Worm (Caenorhabditis elegans) whole organism, L4 larva: ENCODE measurements around the gene R08A2.9.
A peak's percentile ranks its signal among the peaks of the same experiment; 100 is the strongest.

ENCODE experiments used
- F37D6.2 ChIP-seq: sonication (generic microtip); optimal IDR thresholded peaks from 2 replicates; lab custom pipeline; 2016; ENCODE audit warnings: mild to moderate bottlenecking, missing genetic modification characterization, missing compliant biosample characterization
- R02D3.7 ChIP-seq: fragments of 150-350 bp; sonication (generic microtip); optimal IDR thresholded peaks from 3 replicates; lab custom pipeline; 2014; ENCODE audit warnings: missing biosample characterization, missing genetic modification characterization
- T26A8.4 ChIP-seq: fragments of 200-800 bp; sonication (Bioruptor generic); IDR thresholded peaks from 2 replicates; pipeline ENCODE4 v1.3.6; 2022; ENCODE audit warnings: missing genetic modification characterization, missing compliant biosample characterization
- Y105C5A.15 ChIP-seq: fragments of 200-800 bp; sonication (Bioruptor generic); IDR thresholded peaks from 2 replicates; pipeline ENCODE4 v1.3.6; 2022; ENCODE audit warnings: missing genetic modification characterization, missing compliant biosample characterization
- ZK337.2 ChIP-seq: fragments of 200-800 bp; sonication (Bioruptor generic); IDR thresholded peaks from 2 replicates; pipeline ENCODE4 v1.3.6; 2022; ENCODE audit warnings: missing genetic modification reagents, missing genetic modification characterization, missing compliant biosample characterization
- aha-1 ChIP-seq: fragments of 150-350 bp; peaks from one replicate; lab custom pipeline; 2014; ENCODE audit warnings: missing biosample characterization, missing genetic modification characterization
- ama-1 ChIP-seq: fragments of 150-350 bp; optimal IDR thresholded peaks from 2 replicates; lab custom pipeline; 2014; ENCODE audit warnings: inconsistent platforms, mixed read lengths
- arid-1 ChIP-seq: fragments of 200-800 bp; sonication (Bioruptor generic); conservative IDR thresholded peaks from 2 replicates; pipeline ENCODE4 v1.3.6; 2022; ENCODE audit warnings: missing genetic modification reagents, missing genetic modification characterization, missing compliant biosample characterization
- attf-4 ChIP-seq: sonication (generic microtip); optimal IDR thresholded peaks from 3 replicates; lab custom pipeline; 2017; ENCODE audit warnings: missing biosample characterization, missing genetic modification characterization
- ceh-20 ChIP-seq: fragments of 200-800 bp; sonication (Bioruptor generic); IDR thresholded peaks from 2 replicates; pipeline ENCODE4 v1.3.6; 2022; ENCODE audit warnings: missing genetic modification reagents, missing genetic modification characterization, missing compliant biosample characterization
- ceh-44 ChIP-seq: fragments of 200-800 bp; sonication (Bioruptor generic); IDR thresholded peaks from 2 replicates; pipeline ENCODE4 v1.3.6; 2022; ENCODE audit warnings: missing genetic modification reagents, missing genetic modification characterization, missing compliant biosample characterization
- ceh-82 ChIP-seq: sonication (generic microtip); optimal IDR thresholded peaks from 2 replicates; lab custom pipeline; 2017; ENCODE audit warnings: missing biosample characterization, missing genetic modification characterization
- ces-1 ChIP-seq: fragments of 150-350 bp; sonication (generic microtip); optimal IDR thresholded peaks from 4 replicates; lab custom pipeline; 2014; ENCODE audit warnings: missing biosample characterization, missing genetic modification reagents, missing genetic modification characterization
- ctbp-1 ChIP-seq: fragments of 200-800 bp; sonication (Bioruptor generic); IDR thresholded peaks from 2 replicates; pipeline ENCODE4 v1.3.6; 2022; ENCODE audit warnings: missing genetic modification reagents, missing genetic modification characterization, missing compliant biosample characterization
- daf-12 ChIP-seq: fragments of 150-350 bp; optimal IDR thresholded peaks from 2 replicates; lab custom pipeline; 2014; ENCODE audit warnings: missing biosample characterization, missing genetic modification reagents, missing genetic modification characterization
- dpl-1 ChIP-seq: fragments of 150-350 bp; optimal IDR thresholded peaks from 2 replicates; lab custom pipeline; 2014; ENCODE audit warnings: missing biosample characterization, missing genetic modification reagents, missing genetic modification characterization
- duxl-1 ChIP-seq: sonication (generic microtip); optimal IDR thresholded peaks from 2 replicates; lab custom pipeline; 2016; ENCODE audit warnings: mild to moderate bottlenecking, missing genetic modification characterization, moderate library complexity, missing compliant biosample characterization; ENCODE audit not compliant: poor library complexity
- egl-43 ChIP-seq: fragments of 200-800 bp; sonication (Bioruptor generic); IDR thresholded peaks from 2 replicates; pipeline ENCODE4 v1.3.6; 2022; ENCODE audit warnings: missing genetic modification reagents, missing genetic modification characterization, missing compliant biosample characterization
- jun-1 ChIP-seq: fragments of 150-350 bp; optimal IDR thresholded peaks from 2 replicates; lab custom pipeline; 2014; ENCODE audit warnings: missing biosample characterization, missing genetic modification reagents, missing genetic modification characterization
- lin-13 ChIP-seq: fragments of 150-350 bp; optimal IDR thresholded peaks from 2 replicates; lab custom pipeline; 2014; ENCODE audit warnings: missing biosample characterization, missing genetic modification reagents, missing genetic modification characterization
- lin-29 ChIP-seq: fragments of 200-800 bp; sonication (Bioruptor generic); IDR thresholded peaks from 2 replicates; pipeline ENCODE4 v1.3.6; 2022; ENCODE audit warnings: missing genetic modification reagents, missing genetic modification characterization, missing compliant biosample characterization
- lin-38 ChIP-seq: fragments of 200-800 bp; sonication (Bioruptor generic); IDR thresholded peaks from 2 replicates; pipeline ENCODE4 v1.3.6; 2022; ENCODE audit warnings: missing genetic modification reagents, missing genetic modification characterization, missing compliant biosample characterization
- lin-39 ChIP-seq: fragments of 150-350 bp; optimal IDR thresholded peaks from 2 replicates; lab custom pipeline; 2014; ENCODE audit warnings: missing biosample characterization, missing genetic modification reagents, missing genetic modification characterization
- mdl-1 ChIP-seq, 2 experiments: fragments of 150-350 bp in 1 of 2; sonication (generic microtip) in 1 of 2; optimal IDR thresholded peaks; 2 replicates each; lab custom pipeline; 2014 to 2017; ENCODE audit warnings: missing biosample characterization in 2 of 2, missing genetic modification characterization in 2 of 2
- mdt-29 ChIP-seq: fragments of 200-800 bp; sonication (Bioruptor generic); IDR thresholded peaks from 2 replicates; pipeline ENCODE4 v1.3.6; 2022; ENCODE audit warnings: missing genetic modification reagents, missing genetic modification characterization, missing compliant biosample characterization
- mep-1 ChIP-seq: fragments of 150-350 bp; sonication (generic microtip); optimal IDR thresholded peaks from 3 replicates; lab custom pipeline; 2014; ENCODE audit warnings: missing biosample characterization, missing genetic modification characterization
- mes-2 ChIP-seq: sonication (generic microtip); optimal IDR thresholded peaks from 2 replicates; lab custom pipeline; 2016; ENCODE audit warnings: missing genotype, mild to moderate bottlenecking, missing genetic modification characterization, missing compliant biosample characterization; ENCODE audit not compliant: poor library complexity, severe bottlenecking
- mxl-3 ChIP-seq: fragments of 200-800 bp; sonication (Bioruptor generic); optimal IDR thresholded peaks from 2 replicates; lab custom pipeline; 2018; ENCODE audit warnings: mild to moderate bottlenecking, missing genetic modification characterization, missing compliant biosample characterization
- nhr-28 ChIP-seq: fragments of 150-350 bp; optimal IDR thresholded peaks from 2 replicates; lab custom pipeline; 2014; ENCODE audit warnings: missing biosample characterization, missing genetic modification characterization
- nhr-41 ChIP-seq: fragments of 200-800 bp; sonication (Bioruptor generic); IDR thresholded peaks from 2 replicates; pipeline ENCODE4 v1.3.6; 2022; ENCODE audit warnings: missing genetic modification reagents, missing genetic modification characterization, missing compliant biosample characterization
- nhr-48 ChIP-seq: sonication (generic microtip); optimal IDR thresholded peaks from 2 replicates; lab custom pipeline; 2016; ENCODE audit warnings: mild to moderate bottlenecking, missing genetic modification characterization, missing compliant biosample characterization
- nhr-6 ChIP-seq: fragments of 150-350 bp; optimal IDR thresholded peaks from 2 replicates; lab custom pipeline; 2014; ENCODE audit warnings: missing biosample characterization, missing genetic modification characterization
- nhr-77 ChIP-seq: fragments of 150-350 bp; optimal IDR thresholded peaks from 2 replicates; lab custom pipeline; 2014; ENCODE audit warnings: missing biosample characterization, missing genetic modification characterization
- pqm-1 ChIP-seq: sonication (generic microtip); optimal IDR thresholded peaks from 2 replicates; lab custom pipeline; 2017; ENCODE audit warnings: missing biosample characterization, missing genetic modification characterization
- rbr-2 ChIP-seq: sonication (generic microtip); optimal IDR thresholded peaks from 2 replicates; lab custom pipeline; 2016; ENCODE audit warnings: missing genotype, missing genetic modification characterization, missing compliant biosample characterization
- saeg-2 ChIP-seq: fragments of 200-800 bp; sonication (Bioruptor generic); IDR thresholded peaks from 2 replicates; pipeline ENCODE4 v1.3.6; 2022; ENCODE audit warnings: missing genetic modification reagents, missing genetic modification characterization, missing compliant biosample characterization
- snpc-1.2 ChIP-seq: fragments of 200-800 bp; sonication (Bioruptor generic); IDR thresholded peaks from 2 replicates; pipeline ENCODE4 v1.3.6; 2022; ENCODE audit warnings: missing genetic modification reagents, missing genetic modification characterization, missing compliant biosample characterization
- spr-1 ChIP-seq: sonication (generic microtip); optimal IDR thresholded peaks from 2 replicates; lab custom pipeline; 2016; ENCODE audit warnings: mild to moderate bottlenecking, missing genetic modification characterization, missing compliant biosample characterization
- unc-130 ChIP-seq: sonication (generic microtip); optimal IDR thresholded peaks from 2 replicates; lab custom pipeline; 2016; ENCODE audit warnings: missing genetic modification reagents, missing genetic modification characterization, missing compliant biosample characterization
- unc-39 ChIP-seq: sonication (generic microtip); optimal IDR thresholded peaks from 2 replicates; lab custom pipeline; 2017; ENCODE audit warnings: missing biosample characterization, missing genetic modification characterization
- zfp-3 ChIP-seq: fragments of 200-800 bp; sonication (Bioruptor generic); conservative IDR thresholded peaks from 2 replicates; pipeline ENCODE4 v1.3.6; 2022; ENCODE audit warnings: missing genetic modification reagents, missing genetic modification characterization, missing compliant biosample characterization

The R08A2.9 gene

DNA sequence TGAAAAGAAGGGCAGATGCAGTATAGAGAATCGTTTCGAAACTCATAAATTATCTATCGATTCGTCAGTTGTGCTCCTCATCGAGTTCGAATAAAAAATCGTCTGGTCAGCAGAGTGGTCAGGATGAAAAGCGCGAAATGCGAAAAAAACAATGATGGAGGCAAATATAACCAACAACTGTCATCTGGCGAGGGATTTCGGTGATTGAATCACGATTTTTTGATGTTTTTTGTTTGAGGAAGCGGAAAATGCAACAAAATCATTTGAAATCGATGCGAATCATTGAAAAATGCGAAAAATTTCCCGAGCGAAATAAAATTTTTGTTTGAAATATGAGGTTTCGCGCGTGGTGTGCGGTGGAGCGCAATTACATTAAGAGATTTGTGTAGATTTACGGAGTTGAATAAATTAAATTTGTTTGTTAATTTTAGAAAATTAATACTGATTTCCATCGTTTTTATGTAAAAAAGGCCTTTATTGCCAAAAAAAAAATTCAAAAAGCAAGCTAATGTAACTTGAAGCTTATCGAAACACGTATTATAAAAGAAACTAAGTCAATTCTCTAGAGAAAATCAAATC lies 26.2 kb downstream of the R08A2.9 start, which contains the start of gene unc-61:
Gene unc-61, minus strand, starts transcription at position 51 of the 579 bp plus-strand sequence.
- TF ChIP-seq jun-1 (tag; lab: Kevin White, UChicago), result no peak
- no peak for TF ChIP-seq snpc-1.2
- no peak for TF ChIP-seq unc-130 (GFP tag; lab: Kevin White, UChicago)
- no peak for TF ChIP-seq pqm-1
- no peak for TF ChIP-seq T26A8.4 (GFP tag; lab: Robert Waterston, UW)
- TF ChIP-seq ama-1, result no peak
- peak; percentile 89 for TF ChIP-seq aha-1 (tag; lab: Kevin White, UChicago)
- peak; percentile 52 for TF ChIP-seq R02D3.7 (tag; lab: Kevin White, UChicago)
- no peak for TF ChIP-seq unc-39 (tag; lab: Kevin White, UChicago)
- TF ChIP-seq ZK337.2 (GFP tag; lab: Robert Waterston, UW), result no peak
- TF ChIP-seq ceh-20 (GFP tag; lab: Robert Waterston, UW), result no peak
- no peak for TF ChIP-seq mdl-1 (tag; optimal IDR thresholded peaks at IDR 0.05; lab: Kevin White, UChicago)
- no peak for TF ChIP-seq daf-12 (tag; lab: Kevin White, UChicago)
- TF ChIP-seq ceh-44 (GFP tag; lab: Robert Waterston, UW), result no peak
- no peak for TF ChIP-seq lin-39 (tag; lab: Kevin White, UChicago)
- TF ChIP-seq duxl-1 (tag; lab: Kevin White, UChicago), result no peak
- no peak for TF ChIP-seq mxl-3 (GFP tag; lab: Kevin White, UChicago)
- TF ChIP-seq Y105C5A.15, result no peak
- no peak for TF ChIP-seq ctbp-1 (GFP tag; lab: Robert Waterston, UW)
- TF ChIP-seq lin-13 (GFP tag; lab: Kevin White, UChicago), result no peak
- TF ChIP-seq ces-1 (GFP tag; lab: Kevin White, UChicago), result peak; percentile 27
- TF ChIP-seq nhr-77 (tag; lab: Kevin White, UChicago), result no peak
- no peak for TF ChIP-seq zfp-3 (GFP tag; lab: Robert Waterston, UW)
- peak; percentile 84 for TF ChIP-seq dpl-1 (GFP tag; lab: Kevin White, UChicago)
- no peak for TF ChIP-seq saeg-2 (GFP tag; lab: Robert Waterston, UW)
- no peak for TF ChIP-seq spr-1 (tag; lab: Kevin White, UChicago)
- no peak for TF ChIP-seq ceh-82 (tag; lab: Kevin White, UChicago)
- TF ChIP-seq nhr-28 (tag; lab: Kevin White, UChicago), result no peak
- TF ChIP-seq F37D6.2, result no peak
- TF ChIP-seq nhr-6 (tag; lab: Kevin White, UChicago), result peak; percentile 87
- TF ChIP-seq nhr-48 (tag; lab: Kevin White, UChicago), result no peak
- TF ChIP-seq mes-2 (tag; lab: Kevin White, UChicago), result peak; percentile 35
- peak; percentile 85; the same call in 1 of the 2 replicates for TF ChIP-seq lin-38 (GFP tag; lab: Robert Waterston, UW)
- TF ChIP-seq lin-29 (GFP tag; lab: Robert Waterston, UW), result no peak
- no peak for TF ChIP-seq mep-1 (tag; lab: Kevin White, UChicago)
- no peak for TF ChIP-seq arid-1 (GFP tag; lab: Robert Waterston, UW)
- TF ChIP-seq, all 104 proteins: peak for 7

DNA sequence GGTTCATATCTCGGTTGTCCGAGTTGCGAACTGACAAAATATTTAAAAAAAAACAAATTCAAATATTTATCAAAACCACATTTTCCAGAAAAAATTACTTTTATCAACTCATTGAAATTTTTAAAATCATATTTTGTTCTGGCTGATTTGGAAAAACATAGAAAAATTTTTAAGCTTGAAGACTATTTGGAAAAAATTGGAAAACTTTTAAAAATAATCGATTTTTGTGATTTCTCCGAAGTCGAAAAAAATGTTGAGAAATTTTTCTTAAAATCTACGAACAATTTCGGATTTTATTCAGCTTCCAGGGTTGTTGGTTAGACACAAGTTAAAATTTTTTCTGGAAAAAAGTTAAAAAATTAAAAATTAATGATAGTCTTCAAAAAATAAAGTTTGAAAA lies 28.8 kb downstream of the R08A2.9 start, which contains the start of gene Y50E8A.5:
Gene Y50E8A.5, minus strand, starts transcription at position 101 of the 400 bp plus-strand sequence.
- no peak for TF ChIP-seq nhr-41 (GFP tag; lab: Robert Waterston, UW)
- no peak for TF ChIP-seq rbr-2 (tag; lab: Kevin White, UChicago)
- no peak for TF ChIP-seq attf-4 (tag; lab: Kevin White, UChicago)
- TF ChIP-seq mdt-29 (GFP tag; lab: Robert Waterston, UW), result no peak
- TF ChIP-seq mep-1 (tag; lab: Kevin White, UChicago), result no peak
- TF ChIP-seq egl-43 (GFP tag; lab: Robert Waterston, UW), result no peak
